Worm (Caenorhabditis elegans) whole organism, L2 larva: ENCODE measurements around the gene F49E2.5.

Experiments
- C34F6.9 ChIP-seq: fragments of 150-350 bp; optimal IDR thresholded peaks from 2 replicates; lab custom pipeline; 2014; ENCODE audit warnings: missing biosample characterization, missing genetic modification characterization
- R02D3.7 ChIP-seq: fragments of 150-350 bp; optimal IDR thresholded peaks from 2 replicates; lab custom pipeline; 2014; ENCODE audit warnings: missing biosample characterization, missing genetic modification characterization
- Y55F3AM.14 ChIP-seq: fragments of 200-800 bp; sonication (Bioruptor generic); optimal IDR thresholded peaks from 2 replicates; lab custom pipeline; 2018; ENCODE audit warnings: mild to moderate bottlenecking, missing genetic modification characterization, missing compliant biosample characterization
- ZK546.5 ChIP-seq: sonication (generic microtip); optimal IDR thresholded peaks from 2 replicates; lab custom pipeline; 2017; ENCODE audit warnings: missing biosample characterization, missing genetic modification characterization
- alr-1 ChIP-seq: fragments of 150-350 bp; optimal IDR thresholded peaks from 2 replicates; lab custom pipeline; 2014; ENCODE audit warnings: missing biosample characterization, missing genetic modification characterization
- aly-2 ChIP-seq: fragments of 150-350 bp; optimal IDR thresholded peaks from 2 replicates; lab custom pipeline; 2014; ENCODE audit warnings: missing biosample characterization, missing genetic modification characterization
- blmp-1 ChIP-seq: sonication (generic microtip); optimal IDR thresholded peaks from 2 replicates; lab custom pipeline; 2017; ENCODE audit warnings: missing genetic modification characterization, mild to moderate bottlenecking, missing compliant biosample characterization, antibody characterized with exemption, moderate library complexity; ENCODE audit not compliant: insufficient read depth
- ceh-16 ChIP-seq: fragments of 150-350 bp; optimal IDR thresholded peaks from 2 replicates; lab custom pipeline; 2014; ENCODE audit warnings: missing biosample characterization, missing genetic modification characterization
- ceh-82 ChIP-seq: fragments of 150-350 bp; optimal IDR thresholded peaks from 2 replicates; lab custom pipeline; 2014; ENCODE audit warnings: missing biosample characterization, missing genetic modification characterization
- crh-2 ChIP-seq: sonication (generic microtip); optimal IDR thresholded peaks from 2 replicates; lab custom pipeline; 2017; ENCODE audit warnings: missing biosample characterization, missing genetic modification characterization
- dmd-4 ChIP-seq: sonication (generic microtip); optimal IDR thresholded peaks from 2 replicates; lab custom pipeline; 2017; ENCODE audit warnings: missing biosample characterization, missing genetic modification characterization
- elt-3 ChIP-seq: sonication (generic microtip); optimal IDR thresholded peaks from 2 replicates; lab custom pipeline; 2017; ENCODE audit warnings: missing biosample characterization, missing genetic modification characterization
- fos-1 ChIP-seq: fragments of 150-350 bp; optimal IDR thresholded peaks from 2 replicates; lab custom pipeline; 2014; ENCODE audit warnings: missing biosample characterization, missing genetic modification characterization
- gmeb-1 ChIP-seq: fragments of 150-350 bp; optimal IDR thresholded peaks from 2 replicates; lab custom pipeline; 2014; ENCODE audit warnings: missing biosample characterization, missing genetic modification characterization
- lin-13 ChIP-seq: fragments of 150-350 bp; optimal IDR thresholded peaks from 2 replicates; lab custom pipeline; 2014; ENCODE audit warnings: missing biosample characterization, missing genetic modification reagents, missing genetic modification characterization
- lin-39 ChIP-seq: fragments of 150-350 bp; optimal IDR thresholded peaks from 2 replicates; lab custom pipeline; 2014; ENCODE audit warnings: missing biosample characterization, missing genetic modification reagents, missing genetic modification characterization
- lsy-2 ChIP-seq, 2 experiments: fragments of 150-350 bp in 1 of 2; sonication (generic microtip) in 1 of 2; optimal IDR thresholded peaks; 2 replicates each; lab custom pipeline; 2014 to 2017; ENCODE audit warnings: missing biosample characterization in 2 of 2, missing genetic modification characterization in 2 of 2
- mbf-1 ChIP-seq: sonication (generic microtip); optimal IDR thresholded peaks from 2 replicates; lab custom pipeline; 2017; ENCODE audit warnings: missing biosample characterization, missing genetic modification characterization
- mdl-1 ChIP-seq, 2 experiments: fragments of 150-350 bp in 1 of 2; sonication (generic microtip) in 1 of 2; optimal IDR thresholded peaks; 2 replicates each; lab custom pipeline; 2017; ENCODE audit warnings: missing biosample characterization in 2 of 2, missing genetic modification characterization in 2 of 2
- nhr-10 ChIP-seq: sonication (generic microtip); optimal IDR thresholded peaks from 2 replicates; lab custom pipeline; 2017; ENCODE audit warnings: missing biosample characterization, missing genetic modification characterization
- nhr-11 ChIP-seq: fragments of 150-350 bp; optimal IDR thresholded peaks from 2 replicates; lab custom pipeline; 2014; ENCODE audit warnings: missing biosample characterization, missing genetic modification characterization
- nhr-237 ChIP-seq: fragments of 150-350 bp; optimal IDR thresholded peaks from 2 replicates; lab custom pipeline; 2014; ENCODE audit warnings: missing biosample characterization, missing genetic modification characterization
- nhr-25 ChIP-seq: fragments of 150-350 bp; sonication (generic microtip); optimal IDR thresholded peaks from 3 replicates; lab custom pipeline; 2014; ENCODE audit warnings: missing biosample characterization, missing genetic modification characterization
- nhr-6 ChIP-seq: fragments of 150-350 bp; optimal IDR thresholded peaks from 2 replicates; lab custom pipeline; 2014; ENCODE audit warnings: missing biosample characterization, missing genetic modification characterization
- nhr-77 ChIP-seq: fragments of 150-350 bp; optimal IDR thresholded peaks from 2 replicates; lab custom pipeline; 2014; ENCODE audit warnings: missing biosample characterization, missing genetic modification characterization
- peb-1 ChIP-seq: fragments of 150-350 bp; optimal IDR thresholded peaks from 2 replicates; lab custom pipeline; 2014; ENCODE audit warnings: missing biosample characterization, missing genetic modification characterization
- sma-3 ChIP-seq: sonication (generic microtip); optimal IDR thresholded peaks from 2 replicates; lab custom pipeline; 2016; ENCODE audit warnings: missing genetic modification reagents, missing genetic modification characterization, missing compliant biosample characterization
- sma-9 ChIP-seq, 2 experiments: fragments of 150-350 bp in 1 of 2; sonication (generic microtip) in 1 of 2; optimal IDR thresholded peaks; 2 replicates each; lab custom pipeline; 2014 to 2016; ENCODE audit warnings: missing genetic modification characterization in 2 of 2, mild to moderate bottlenecking in 1 of 2, missing biosample characterization in 1 of 2, missing compliant biosample characterization in 1 of 2, missing genetic modification reagents in 1 of 2, moderate library complexity in 1 of 2
- snpc-4 ChIP-seq: fragments of 150-350 bp; optimal IDR thresholded peaks from 2 replicates; lab custom pipeline; 2014; ENCODE audit warnings: missing biosample characterization, missing genetic modification characterization
- unc-39 ChIP-seq: fragments of 150-350 bp; optimal IDR thresholded peaks from 2 replicates; lab custom pipeline; 2014; ENCODE audit warnings: missing biosample characterization, missing genetic modification characterization
- unc-55 ChIP-seq: fragments of 150-350 bp; sonication (generic microtip); optimal IDR thresholded peaks from 3 replicates; lab custom pipeline; 2014; ENCODE audit warnings: missing biosample characterization, missing genetic modification reagents, missing genetic modification characterization
- unc-62 ChIP-seq: fragments of 150-350 bp; optimal IDR thresholded peaks from 2 replicates; lab custom pipeline; 2014; ENCODE audit warnings: missing biosample characterization, missing genetic modification reagents, missing genetic modification characterization
- zag-1 ChIP-seq: fragments of 150-350 bp; optimal IDR thresholded peaks from 2 replicates; lab custom pipeline; 2014; ENCODE audit warnings: missing biosample characterization, missing genetic modification characterization
- ztf-1 ChIP-seq: fragments of 200-800 bp; sonication (Bioruptor generic); conservative IDR thresholded peaks from 2 replicates; pipeline ENCODE4 v1.3.6; 2022; ENCODE audit warnings: missing genetic modification characterization, missing compliant biosample characterization

The F49E2.5 gene

ce11 chrX:9512457-9512856, 31.0 kb upstream of the F49E2.5 start:
- no peak for TF ChIP-seq nhr-6 (tag; lab: Kevin White, UChicago)
- TF ChIP-seq elt-3 (tag; lab: Kevin White, UChicago): no peak
- TF ChIP-seq ceh-16 (tag; lab: Kevin White, UChicago): peak; percentile 53

ce11 chrX:9517106-9517505, 26.3 kb upstream of the F49E2.5 start, which contains the start of gene C07B5.2:
Gene C07B5.2, minus strand, starts transcription at chrX:9517206.
- TF ChIP-seq lin-13 (GFP tag; lab: Kevin White, UChicago): no peak

- TF ChIP-seq ceh-82 (tag; lab: Kevin White, UChicago) (no peak), sma-3 (GFP tag; lab: Kevin White, UChicago) (no peak), unc-62 (no peak), peb-1 (no peak), lin-39 (tag; lab: Kevin White, UChicago) (no peak), crh-2 (tag; lab: Kevin White, UChicago) (no peak), ceh-16 (tag; lab: Kevin White, UChicago) (no peak), ZK546.5 (no peak), lsy-2 (tag; optimal IDR thresholded peaks at IDR 0.05; lab: Kevin White, UChicago) (no peak), mdl-1 (tag; optimal IDR thresholded peaks at IDR 0.05; lab: Kevin White, UChicago) (no peak), dmd-4 (no peak)
- TF ChIP-seq, all 48 proteins: peak for 0
These were observed 24.7 kb upstream of the F49E2.5 start, which contains the start of gene C07B5.6 for ce11 chrX:9518719-9519118. Gene C07B5.6, plus strand, starts transcription at chrX:9519019.

ce11 chrX:9523118-9523517, 20.3 kb upstream of the F49E2.5 start, which contains the start of gene C07B5.3:
Gene C07B5.3, minus strand, starts transcription at chrX:9523218.
- TF ChIP-seq lsy-2 (tag; optimal IDR thresholded peaks at IDR 0.05; lab: Kevin White, UChicago) (no peak), ztf-1 (no peak)

- no peak for TF ChIP-seq sma-9 (GFP tag; optimal IDR thresholded peaks at IDR 0.05; lab: Kevin White, UChicago)
- no peak for TF ChIP-seq sma-9 (tag; optimal IDR thresholded peaks at IDR 0.05; lab: Kevin White, UChicago)
- TF ChIP-seq fos-1: no peak
- no peak for TF ChIP-seq zag-1 (tag; lab: Kevin White, UChicago)
- TF ChIP-seq alr-1 (tag; lab: Kevin White, UChicago): no peak
- TF ChIP-seq snpc-4 (tag; lab: Kevin White, UChicago): no peak
- no peak for TF ChIP-seq peb-1
- TF ChIP-seq ZK546.5: no peak
- no peak for TF ChIP-seq elt-3 (tag; lab: Kevin White, UChicago)
- no peak for TF ChIP-seq R02D3.7 (tag; lab: Kevin White, UChicago)
- no peak for TF ChIP-seq gmeb-1 (tag; lab: Kevin White, UChicago)
- TF ChIP-seq sma-3 (GFP tag; lab: Kevin White, UChicago): peak; percentile 15
- TF ChIP-seq C34F6.9 (tag; lab: Kevin White, UChicago): no peak
- TF ChIP-seq lsy-2 (tag; optimal IDR thresholded peaks at IDR 0.05; lab: Kevin White, UChicago): no peak
- no peak for TF ChIP-seq unc-39 (tag; lab: Kevin White, UChicago)
- TF ChIP-seq crh-2 (tag; lab: Kevin White, UChicago): peak; percentile 25
- TF ChIP-seq nhr-25 (tag; lab: Kevin White, UChicago): peak; percentile 68
- peak; percentile 55 for TF ChIP-seq blmp-1 (tag; lab: Kevin White, UChicago)
- no peak for TF ChIP-seq mdl-1 (tag; optimal IDR thresholded peaks at IDR 0.05; lab: Kevin White, UChicago)
- TF ChIP-seq lin-13 (GFP tag; lab: Kevin White, UChicago): no peak
- TF ChIP-seq Y55F3AM.14: no peak
- TF ChIP-seq, all 48 proteins: peak for 4
These were observed 15.6 kb upstream of the F49E2.5 start for ce11 chrX:9527898-9528297.

- TF ChIP-seq lsy-2 (tag; optimal IDR thresholded peaks at IDR 0.05; lab: Kevin White, UChicago): no peak
- no peak for TF ChIP-seq C34F6.9 (tag; lab: Kevin White, UChicago)
- TF ChIP-seq aly-2: no peak
- no peak for TF ChIP-seq alr-1 (tag; lab: Kevin White, UChicago)
- TF ChIP-seq nhr-237: no peak
- no peak for TF ChIP-seq zag-1 (tag; lab: Kevin White, UChicago)
- no peak for TF ChIP-seq mbf-1 (tag; lab: Kevin White, UChicago)
- no peak for TF ChIP-seq ztf-1
- no peak for TF ChIP-seq elt-3 (tag; lab: Kevin White, UChicago)
- TF ChIP-seq nhr-10 (tag; lab: Kevin White, UChicago): no peak
- no peak for TF ChIP-seq nhr-77 (tag; lab: Kevin White, UChicago)
- TF ChIP-seq unc-55 (GFP tag; lab: Kevin White, UChicago): no peak
- no peak for TF ChIP-seq lin-39 (tag; lab: Kevin White, UChicago)
- TF ChIP-seq nhr-11 (tag; lab: Kevin White, UChicago): no peak
- TF ChIP-seq fos-1: no peak
- TF ChIP-seq ZK546.5: no peak
These were observed 14.1 kb upstream of the F49E2.5 start, which contains the start of gene C07B5.4 for ce11 chrX:9529360-9529759. Gene C07B5.4, plus strand, starts transcription at chrX:9529660.
